Worm (Caenorhabditis elegans) whole organism, L4/young adult: ENCODE measurements around the gene fipr-6.

Experiments
- W03F9.2 ChIP-seq: fragments of 150-350 bp; optimal IDR thresholded peaks from 2 replicates; lab custom pipeline; 2014; ENCODE audit warnings: missing biosample characterization, missing genetic modification characterization
- dao-5 ChIP-seq: sonication (generic microtip); optimal IDR thresholded peaks from 2 replicates; lab custom pipeline; 2016; ENCODE audit warnings: missing genotype, missing genetic modification characterization, moderate library complexity, missing compliant biosample characterization
- him-1 ChIP-seq: sonication (generic microtip); optimal IDR thresholded peaks from 2 replicates; lab custom pipeline; 2016; ENCODE audit warnings: missing genotype, missing genetic modification reagents, missing genetic modification characterization, missing compliant biosample characterization

ce11 chrV:10225610-10226009, 5.4 kb upstream of the fipr-6 start, which contains the start of gene daf-36:
- TF ChIP-seq him-1 (tag; lab: Kevin White, UChicago) (no peak), W03F9.2 (tag; lab: Kevin White, UChicago) (no peak), dao-5 (no peak)
